Fruit fly (Drosophila melanogaster): Measurements from ENCODE around the gene CG6013.

Gene CG6013

DNA sequence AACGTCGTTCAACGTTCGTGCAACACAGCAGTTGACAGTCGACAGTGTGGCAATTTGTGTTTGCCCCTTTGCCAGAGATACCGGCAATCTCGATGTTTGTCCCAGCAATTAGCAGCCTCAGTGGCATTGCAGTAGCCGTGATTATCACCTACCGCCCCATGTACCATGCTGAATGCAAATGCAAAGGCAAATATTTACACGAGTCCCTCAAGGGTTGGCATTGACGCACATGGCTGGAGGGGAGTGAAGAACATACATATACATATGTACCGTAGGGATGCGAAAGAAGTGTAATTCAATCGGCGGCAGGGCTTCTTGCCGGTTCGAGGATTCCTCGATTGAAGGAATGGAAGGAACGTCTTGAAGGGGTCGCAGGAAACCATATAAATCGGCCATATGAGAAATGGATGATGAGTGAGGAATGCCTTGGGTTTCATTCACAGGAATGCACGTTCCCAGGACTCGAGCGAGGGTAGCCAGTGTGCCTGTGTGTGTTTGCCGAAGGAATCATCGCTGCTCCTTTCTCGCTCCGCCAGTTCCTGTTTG is 31.3 kb upstream of the CG6013 start (continued):
- peak; percentile 19 for TF ChIP-seq CG5180 (GFP tag; optimal IDR thresholded peaks at IDR 0.05)

DNA sequence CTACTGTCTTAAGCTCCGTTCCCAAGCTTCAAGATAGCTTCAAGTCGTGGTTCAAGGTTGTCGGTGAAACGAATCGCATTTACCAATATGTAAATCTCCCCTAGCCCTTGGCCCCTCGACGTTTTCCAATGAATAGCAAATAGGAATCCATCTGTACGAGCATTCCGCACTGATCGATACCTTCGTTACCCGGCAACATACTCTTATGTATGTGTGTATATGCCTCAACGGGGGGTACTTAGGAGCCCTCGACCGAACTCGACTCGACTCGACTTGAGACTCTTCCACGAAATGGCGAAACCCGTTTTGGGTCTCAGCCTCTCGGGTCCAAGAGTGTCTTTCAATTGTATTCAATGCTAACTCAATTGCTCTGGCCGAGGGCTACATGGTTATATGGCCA is 29.6 kb upstream of the CG6013 start:
- TF ChIP-seq CG4360 (GFP tag; IDR thresholded peaks at IDR 0.05) (no peak), Stat92E (GFP tag; optimal IDR thresholded peaks at IDR 0.05) (peak in 1 of 3 experiments; percentile 22), BEAF-32 (GFP tag; optimal IDR thresholded peaks at IDR 0.05) (no peak), Ets65A (GFP tag) (peak; percentile 81), ftz-f1 (GFP tag; optimal IDR thresholded peaks at IDR 0.05) (peak; percentile 21), Med (GFP tag) (peak; percentile 51), cg (GFP tag; optimal IDR thresholded peaks at IDR 0.05) (peak; percentile 8), sug (tag; optimal IDR thresholded peaks at IDR 0.05) (peak; percentile 11), mirr (GFP tag; optimal IDR thresholded peaks at IDR 0.05) (peak; percentile 40), nerfin-2 (GFP tag; IDR thresholded peaks at IDR 0.05; ENCODE audit: partially characterized antibody) (no peak), vvl (GFP tag; IDR thresholded peaks at IDR 0.05) (peak; percentile 54), chinmo (GFP tag; IDR thresholded peaks at IDR 0.05; ENCODE audit: partially characterized antibody) (0 out of 4 replicates have a peak, but pooled peaks have one; percentile 51), sd (tag; optimal IDR thresholded peaks at IDR 0.05) (peak; percentile 85), az2 (GFP tag; optimal IDR thresholded peaks at IDR 0.05) (no peak), tio (GFP tag; optimal IDR thresholded peaks at IDR 0.05) (no peak), Doc3 (GFP tag; IDR thresholded peaks at IDR 0.05; ENCODE audit: partially characterized antibody) (0 out of 3 replicates have a peak, but pooled peaks have one; percentile 15), danr (GFP tag; IDR thresholded peaks at IDR 0.05) (no peak), CG8359 (GFP tag; optimal IDR thresholded peaks at IDR 0.05; ENCODE audit: borderline replicate concordance) (no peak), ap (GFP tag; IDR thresholded peaks at IDR 0.05) (0 out of 2 replicates have a peak, but pooled peaks have one; percentile 13), MESR4 (GFP tag; optimal IDR thresholded peaks at IDR 0.05) (no peak), oc (tag; optimal IDR thresholded peaks at IDR 0.05) (peak; percentile 10), CG13894 (tag; optimal IDR thresholded peaks at IDR 0.05) (peak; percentile 64), CG8290 (GFP tag; optimal IDR thresholded peaks at IDR 0.05) (no peak), CG8290 (tag; optimal IDR thresholded peaks at IDR 0.05) (peak in 1 of 2 experiments; percentile 2), Hr78 (GFP tag; optimal IDR thresholded peaks at IDR 0.05) (peak in 1 of 2 experiments; percentile 20), gsb-n (tag; optimal IDR thresholded peaks at IDR 0.05) (peak; percentile 21), Dip2 (GFP tag; IDR thresholded peaks at IDR 0.05) (no peak), da (GFP tag; optimal IDR thresholded peaks at IDR 0.05) (no peak), Deaf1 (tag; optimal IDR thresholded peaks at IDR 0.05) (peak; percentile 33), CG12769 (tag; optimal IDR thresholded peaks at IDR 0.05) (peak; percentile 56), CG14710 (tag; optimal IDR thresholded peaks at IDR 0.05) (no peak), zen2 (GFP tag; IDR thresholded peaks at IDR 0.05; ENCODE audit: partially characterized antibody) (no peak)

DNA sequence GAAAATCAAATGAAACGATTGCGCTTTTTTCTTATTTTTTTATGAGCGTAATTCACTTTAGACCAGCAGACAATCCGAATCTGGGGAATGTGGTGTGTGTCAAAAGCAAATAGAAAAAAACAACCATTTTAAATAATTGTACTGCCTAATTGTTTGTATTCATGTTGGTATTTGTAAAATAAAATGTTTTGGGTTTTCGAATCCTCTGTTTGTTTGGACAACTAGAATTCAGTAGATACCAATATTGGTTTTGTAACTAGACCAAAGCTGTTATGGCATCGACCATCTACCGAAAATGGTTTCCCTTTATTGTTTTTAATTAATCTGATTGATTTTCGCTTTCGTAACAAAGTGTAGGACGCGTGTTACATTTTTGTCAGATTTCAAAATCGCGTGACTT is 20.4 kb upstream of the CG6013 start:
- TF ChIP-seq CG7556 (GFP tag; optimal IDR thresholded peaks at IDR 0.05) (no peak), h (optimal IDR thresholded peaks at IDR 0.05) (no peak), CG10959 (GFP tag; IDR thresholded peaks at IDR 0.05) (no peak), CG6272 (GFP tag; IDR thresholded peaks at IDR 0.05) (no peak), ham (GFP tag; IDR thresholded peaks at IDR 0.05) (no peak), CG14710 (tag; optimal IDR thresholded peaks at IDR 0.05) (peak; percentile 12), CG8924 (tag; optimal IDR thresholded peaks at IDR 0.05) (no peak), prd (optimal IDR thresholded peaks at IDR 0.05) (no peak), prd (GFP tag; IDR thresholded peaks at IDR 0.05) (no peak), CG5953 (GFP tag; IDR thresholded peaks at IDR 0.05) (no peak), CG14860 (GFP tag; IDR thresholded peaks at IDR 0.05; ENCODE audit: partially characterized antibody) (no peak), Aef1 (GFP tag; IDR thresholded peaks at IDR 0.05) (no peak), Taf1 (GFP tag; IDR thresholded peaks at IDR 0.05) (no peak), CG13296 (GFP tag; optimal IDR thresholded peaks at IDR 0.05) (no peak), cwo (GFP tag; optimal IDR thresholded peaks at IDR 0.05) (no peak), CG15011 (GFP tag; optimal IDR thresholded peaks at IDR 0.05) (peak; percentile 38), CG11504 (tag; optimal IDR thresholded peaks at IDR 0.05) (peak; percentile 9), crol (GFP tag; IDR thresholded peaks at IDR 0.05) (no peak)

Measured in whole organism, embryonic.